Worm (Caenorhabditis elegans) whole organism, L4 larva: ENCODE data around the gene vab-23.
A peak's percentile ranks its signal among the peaks of the same experiment; 100 is the strongest.

Experiments used
- D1046.2 ChIP-seq: fragments of 200-800 bp; sonication (Bioruptor generic); IDR thresholded peaks from 2 replicates; pipeline ENCODE4 v1.3.6; 2022; ENCODE audit warnings: missing genetic modification characterization, missing compliant biosample characterization
- Y48G9A.11 ChIP-seq: fragments of 200-800 bp; sonication (Bioruptor generic); IDR thresholded peaks from 2 replicates; pipeline ENCODE4 v1.3.6; 2022; ENCODE audit warnings: missing genetic modification reagents, missing genetic modification characterization, missing compliant biosample characterization
- aha-1 ChIP-seq: fragments of 150-350 bp; peaks from one replicate; lab custom pipeline; 2014; ENCODE audit warnings: missing biosample characterization, missing genetic modification characterization
- ama-1 ChIP-seq: fragments of 150-350 bp; optimal IDR thresholded peaks from 2 replicates; lab custom pipeline; 2014; ENCODE audit warnings: inconsistent platforms, mixed read lengths
- arid-1 ChIP-seq: fragments of 200-800 bp; sonication (Bioruptor generic); conservative IDR thresholded peaks from 2 replicates; pipeline ENCODE4 v1.3.6; 2022; ENCODE audit warnings: missing genetic modification reagents, missing genetic modification characterization, missing compliant biosample characterization
- attf-4 ChIP-seq: sonication (generic microtip); optimal IDR thresholded peaks from 3 replicates; lab custom pipeline; 2017; ENCODE audit warnings: missing biosample characterization, missing genetic modification characterization
- ceh-20 ChIP-seq: fragments of 200-800 bp; sonication (Bioruptor generic); IDR thresholded peaks from 2 replicates; pipeline ENCODE4 v1.3.6; 2022; ENCODE audit warnings: missing genetic modification reagents, missing genetic modification characterization, missing compliant biosample characterization
- ceh-44 ChIP-seq: fragments of 200-800 bp; sonication (Bioruptor generic); IDR thresholded peaks from 2 replicates; pipeline ENCODE4 v1.3.6; 2022; ENCODE audit warnings: missing genetic modification reagents, missing genetic modification characterization, missing compliant biosample characterization
- ceh-62 ChIP-seq: sonication (generic microtip); optimal IDR thresholded peaks from 2 replicates; lab custom pipeline; 2017; ENCODE audit warnings: missing biosample characterization, missing genetic modification characterization
- cey-2 ChIP-seq: sonication (generic microtip); optimal IDR thresholded peaks from 3 replicates; lab custom pipeline; 2017; ENCODE audit warnings: missing genetic modification characterization, mild to moderate bottlenecking, missing compliant biosample characterization, antibody characterized with exemption, borderline replicate concordance; ENCODE audit not compliant: insufficient read depth
- dmd-6 ChIP-seq: fragments of 200-800 bp; sonication (Bioruptor generic); IDR thresholded peaks from 2 replicates; pipeline ENCODE4 v1.3.6; 2022; ENCODE audit warnings: missing genetic modification reagents, missing genetic modification characterization, missing compliant biosample characterization
- dpl-1 ChIP-seq: fragments of 150-350 bp; optimal IDR thresholded peaks from 2 replicates; lab custom pipeline; 2014; ENCODE audit warnings: missing biosample characterization, missing genetic modification reagents, missing genetic modification characterization
- egl-43 ChIP-seq: fragments of 200-800 bp; sonication (Bioruptor generic); IDR thresholded peaks from 2 replicates; pipeline ENCODE4 v1.3.6; 2022; ENCODE audit warnings: missing genetic modification reagents, missing genetic modification characterization, missing compliant biosample characterization
- fkh-10 ChIP-seq: fragments of 150-350 bp; optimal IDR thresholded peaks from 2 replicates; lab custom pipeline; 2014; ENCODE audit warnings: missing biosample characterization, missing genetic modification reagents, missing genetic modification characterization
- fos-1 ChIP-seq: fragments of 150-350 bp; optimal IDR thresholded peaks from 2 replicates; lab custom pipeline; 2014; ENCODE audit warnings: missing biosample characterization, missing genetic modification characterization
- hlh-11 ChIP-seq: fragments of 200-800 bp; sonication (Bioruptor generic); optimal IDR thresholded peaks from 2 replicates; lab custom pipeline; 2018; ENCODE audit warnings: mild to moderate bottlenecking, missing genetic modification characterization, missing compliant biosample characterization
- lin-1 ChIP-seq: fragments of 200-800 bp; sonication (Bioruptor generic); IDR thresholded peaks from 2 replicates; pipeline ENCODE4 v1.3.6; 2022; ENCODE audit warnings: missing genetic modification reagents, missing genetic modification characterization, missing compliant biosample characterization
- lin-13 ChIP-seq: fragments of 150-350 bp; optimal IDR thresholded peaks from 2 replicates; lab custom pipeline; 2014; ENCODE audit warnings: missing biosample characterization, missing genetic modification reagents, missing genetic modification characterization
- lin-15B ChIP-seq: fragments of 150-350 bp; sonication (generic microtip); optimal IDR thresholded peaks from 3 replicates; lab custom pipeline; 2014; ENCODE audit warnings: missing biosample characterization, missing genetic modification characterization
- lsy-2 ChIP-seq, 2 experiments: fragments of 150-350 bp in 1 of 2; sonication (generic microtip) in 1 of 2; optimal IDR thresholded peaks; 2 replicates each; lab custom pipeline; 2014 to 2017; ENCODE audit warnings: missing biosample characterization in 2 of 2, missing genetic modification characterization in 2 of 2
- madf-9 ChIP-seq: fragments of 200-800 bp; sonication (Bioruptor generic); conservative IDR thresholded peaks from 2 replicates; pipeline ENCODE4 v1.3.6; 2022; ENCODE audit warnings: missing genetic modification reagents, missing genetic modification characterization, missing compliant biosample characterization
- mdl-1 ChIP-seq, 2 experiments: fragments of 150-350 bp in 1 of 2; sonication (generic microtip) in 1 of 2; optimal IDR thresholded peaks; 2 replicates each; lab custom pipeline; 2014 to 2017; ENCODE audit warnings: missing biosample characterization in 2 of 2, missing genetic modification characterization in 2 of 2
- mep-1 ChIP-seq: fragments of 150-350 bp; sonication (generic microtip); optimal IDR thresholded peaks from 3 replicates; lab custom pipeline; 2014; ENCODE audit warnings: missing biosample characterization, missing genetic modification characterization
- mes-2 ChIP-seq: sonication (generic microtip); optimal IDR thresholded peaks from 2 replicates; lab custom pipeline; 2016; ENCODE audit warnings: missing genotype, mild to moderate bottlenecking, missing genetic modification characterization, missing compliant biosample characterization; ENCODE audit not compliant: poor library complexity, severe bottlenecking
- nhr-102 ChIP-seq: sonication (generic microtip); optimal IDR thresholded peaks from 2 replicates; lab custom pipeline; 2016; ENCODE audit warnings: mild to moderate bottlenecking, missing genetic modification characterization, moderate library complexity, missing compliant biosample characterization
- nhr-11 ChIP-seq: fragments of 150-350 bp; optimal IDR thresholded peaks from 2 replicates; lab custom pipeline; 2014; ENCODE audit warnings: missing biosample characterization, missing genetic modification characterization
- nhr-111 ChIP-seq: fragments of 200-800 bp; sonication (Bioruptor generic); optimal IDR thresholded peaks from 2 replicates; lab custom pipeline; 2018; ENCODE audit warnings: mild to moderate bottlenecking, missing genetic modification characterization, missing compliant biosample characterization
- nhr-25 ChIP-seq: sonication (generic microtip); optimal IDR thresholded peaks from 2 replicates; lab custom pipeline; 2017; ENCODE audit warnings: missing genetic modification characterization, mild to moderate bottlenecking, missing compliant biosample characterization, antibody characterized with exemption, moderate library complexity, borderline replicate concordance; ENCODE audit not compliant: insufficient read depth
- nhr-28 ChIP-seq: fragments of 150-350 bp; optimal IDR thresholded peaks from 2 replicates; lab custom pipeline; 2014; ENCODE audit warnings: missing biosample characterization, missing genetic modification characterization
- nhr-48 ChIP-seq: sonication (generic microtip); optimal IDR thresholded peaks from 2 replicates; lab custom pipeline; 2016; ENCODE audit warnings: mild to moderate bottlenecking, missing genetic modification characterization, missing compliant biosample characterization
- nhr-6 ChIP-seq: fragments of 150-350 bp; optimal IDR thresholded peaks from 2 replicates; lab custom pipeline; 2014; ENCODE audit warnings: missing biosample characterization, missing genetic modification characterization
- nhr-77 ChIP-seq: fragments of 150-350 bp; optimal IDR thresholded peaks from 2 replicates; lab custom pipeline; 2014; ENCODE audit warnings: missing biosample characterization, missing genetic modification characterization
- rbr-2 ChIP-seq: sonication (generic microtip); optimal IDR thresholded peaks from 2 replicates; lab custom pipeline; 2016; ENCODE audit warnings: missing genotype, missing genetic modification characterization, missing compliant biosample characterization
- saeg-2 ChIP-seq: fragments of 200-800 bp; sonication (Bioruptor generic); IDR thresholded peaks from 2 replicates; pipeline ENCODE4 v1.3.6; 2022; ENCODE audit warnings: missing genetic modification reagents, missing genetic modification characterization, missing compliant biosample characterization
- snpc-1.2 ChIP-seq: fragments of 200-800 bp; sonication (Bioruptor generic); IDR thresholded peaks from 2 replicates; pipeline ENCODE4 v1.3.6; 2022; ENCODE audit warnings: missing genetic modification reagents, missing genetic modification characterization, missing compliant biosample characterization
- spr-1 ChIP-seq: sonication (generic microtip); optimal IDR thresholded peaks from 2 replicates; lab custom pipeline; 2016; ENCODE audit warnings: mild to moderate bottlenecking, missing genetic modification characterization, missing compliant biosample characterization
- unc-62 ChIP-seq, 3 experiments: fragments of 150-350 bp in 1 of 3; sonication (generic microtip); optimal IDR thresholded peaks in 2 of 3; peaks in 1 of 3; 1 replicate in 1 of 3; 2 replicates in 2 of 3; lab custom pipeline; 2014 to 2017; ENCODE audit warnings: missing biosample characterization in 3 of 3, missing genetic modification characterization in 3 of 3, missing genetic modification reagents in 3 of 3, missing genotype in 1 of 3
- vab-7 ChIP-seq: fragments of 200-800 bp; sonication (Bioruptor generic); IDR thresholded peaks from 2 replicates; pipeline ENCODE4 v1.3.6; 2022; ENCODE audit warnings: missing genetic modification reagents, missing genetic modification characterization, missing compliant biosample characterization
- zip-11 ChIP-seq: fragments of 200-800 bp; sonication (Bioruptor generic); IDR thresholded peaks from 2 replicates; pipeline ENCODE4 v1.3.6; 2022; ENCODE audit warnings: missing genetic modification characterization, missing compliant biosample characterization
- zip-2 ChIP-seq: fragments of 150-350 bp; optimal IDR thresholded peaks from 2 replicates; lab custom pipeline; 2014; ENCODE audit warnings: missing biosample characterization, missing genetic modification characterization

vab-23 gene

DNA sequence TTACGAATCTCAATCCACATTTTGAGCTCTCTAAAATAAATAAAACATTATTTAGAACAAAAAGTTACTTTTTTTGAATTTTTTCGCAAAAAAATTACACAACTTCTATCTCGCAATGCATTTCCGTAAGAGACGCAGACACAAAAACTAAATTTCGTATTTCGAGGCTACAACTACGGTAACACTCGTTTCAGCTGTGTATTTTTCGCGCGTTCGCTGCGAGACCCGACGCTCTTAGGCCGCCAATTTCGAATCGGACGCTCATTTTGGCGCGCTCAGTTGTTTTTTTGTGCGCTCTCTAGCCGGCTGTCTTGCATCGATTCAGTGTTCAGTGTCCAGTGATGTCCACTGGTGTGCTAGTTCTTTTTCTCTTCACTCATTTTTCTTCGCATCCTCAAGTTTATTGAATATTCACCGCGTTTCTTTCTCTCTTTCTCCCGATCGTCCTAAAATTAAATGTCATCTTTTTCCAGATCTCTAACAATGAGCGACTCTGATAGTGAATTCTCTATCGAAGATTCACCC is 26.3 kb downstream of the vab-23 start, which contains the start of the genes npp-3 and top-2 (continued):
- TF ChIP-seq ceh-62 (tag; lab: Kevin White, UChicago) = no peak
- TF ChIP-seq dpl-1 (GFP tag; lab: Kevin White, UChicago) = peak; percentile 99
- peak; percentile 40; the same call in 1 of the 2 replicates for TF ChIP-seq lin-1 (GFP tag; lab: Robert Waterston, UW)
- TF ChIP-seq zip-11 (GFP tag; lab: Robert Waterston, UW) = no peak
- TF ChIP-seq mes-2 (tag; lab: Kevin White, UChicago) = peak; percentile 94
- peak; percentile 95 for TF ChIP-seq rbr-2 (tag; lab: Kevin White, UChicago)
- peak in 1 of 2 experiments; percentile 77 for TF ChIP-seq mdl-1 (tag; optimal IDR thresholded peaks at IDR 0.05; lab: Kevin White, UChicago)
- TF ChIP-seq nhr-25 (tag; lab: Kevin White, UChicago) = peak; percentile 87
- peak; percentile 57; the same call in 1 of the 2 replicates for TF ChIP-seq ceh-44 (GFP tag; lab: Robert Waterston, UW)
- peak; percentile 99 for TF ChIP-seq nhr-11 (tag; lab: Kevin White, UChicago)
- TF ChIP-seq saeg-2 (GFP tag; lab: Robert Waterston, UW) = peak; percentile 76
- TF ChIP-seq nhr-48 = peak; percentile 70
- peak; percentile 93 for TF ChIP-seq lin-13 (GFP tag; lab: Kevin White, UChicago)
- 0 out of 2 replicates have a peak, but pooled peaks have one; percentile 52 for TF ChIP-seq egl-43
- no peak for TF ChIP-seq attf-4 (tag; lab: Kevin White, UChicago)
- peak; percentile 87 for TF ChIP-seq Y48G9A.11
- no peak for TF ChIP-seq nhr-111
- peak; percentile 100 for TF ChIP-seq D1046.2 (GFP tag; lab: Robert Waterston, UW)
- peak; percentile 78 for TF ChIP-seq ama-1 (lab: Kevin White, UChicago)
- peak; percentile 93 for TF ChIP-seq aha-1
- peak; percentile 97 for TF ChIP-seq mep-1 (tag; lab: Kevin White, UChicago)
- peak; percentile 94 for TF ChIP-seq hlh-11
- TF ChIP-seq unc-62 (GFP tag; optimal IDR thresholded peaks at IDR 0.05 in 1 of 2; lab: Kevin White, UChicago) = peak in 1 of 2 experiments; percentile 99
- TF ChIP-seq unc-62 (tag; optimal IDR thresholded peaks at IDR 0.05; lab: Kevin White, UChicago) = no peak
- no peak for TF ChIP-seq cey-2 (tag; lab: Kevin White, UChicago)
- peak; percentile 84 for TF ChIP-seq nhr-6
- peak; percentile 59 for TF ChIP-seq lin-15B (tag; lab: Kevin White, UChicago)
- peak; percentile 72 for TF ChIP-seq snpc-1.2 (GFP tag; lab: Robert Waterston, UW)
- TF ChIP-seq zip-2 (tag; lab: Kevin White, UChicago) = peak; percentile 64
- peak; percentile 79 for TF ChIP-seq dmd-6
- TF ChIP-seq madf-9 (GFP tag; lab: Robert Waterston, UW) = peak; percentile 53; the same call in 1 of the 2 replicates
- TF ChIP-seq fkh-10 (GFP tag; lab: Kevin White, UChicago) = peak; percentile 97
- TF ChIP-seq vab-7 (GFP tag; lab: Robert Waterston, UW) = peak; percentile 84
- TF ChIP-seq nhr-28 = peak; percentile 73
- TF ChIP-seq fos-1 (tag; lab: Kevin White, UChicago) = no peak
- TF ChIP-seq nhr-102 (tag; lab: Kevin White, UChicago) = peak; percentile 86
- TF ChIP-seq spr-1 (tag; lab: Kevin White, UChicago) = peak; percentile 83
- TF ChIP-seq arid-1 (GFP tag; lab: Robert Waterston, UW) = peak; percentile 93
- TF ChIP-seq nhr-77 (tag; lab: Kevin White, UChicago) = peak; percentile 56
- peak; percentile 98 to 99 for TF ChIP-seq lsy-2 (tag; optimal IDR thresholded peaks at IDR 0.05; lab: Kevin White, UChicago)
- peak; percentile 92 for TF ChIP-seq ceh-20 (GFP tag; lab: Robert Waterston, UW)
